Fruit fly (Drosophila melanogaster): ENCODE results near the gene CG32755.
A peak's percentile ranks its signal among the peaks of the same experiment; 100 is the strongest.

DNA sequence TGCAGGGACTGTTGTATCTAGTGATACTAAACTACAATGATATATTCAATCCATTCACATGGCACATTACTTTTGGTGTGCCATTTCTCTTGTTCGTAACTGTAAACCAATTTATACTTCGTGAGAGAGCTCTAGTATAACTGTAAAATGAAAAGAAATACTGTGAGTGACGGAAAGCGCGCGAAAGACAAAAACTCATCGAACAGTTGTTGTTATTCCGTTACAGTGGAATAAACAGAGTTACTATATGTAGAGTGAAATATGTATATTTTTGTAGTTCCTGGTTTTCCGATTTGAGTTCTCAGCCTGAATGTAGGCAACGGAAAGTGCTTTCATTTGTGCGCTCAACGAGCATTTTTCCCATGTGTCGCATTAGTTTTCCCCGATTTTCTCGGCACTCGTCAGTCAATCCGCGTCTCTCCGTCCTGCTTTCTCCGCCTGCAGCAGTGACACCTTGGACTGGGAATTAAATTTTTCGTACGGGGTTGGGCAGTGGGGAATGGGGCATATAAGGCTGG lies 14.2 kb downstream of the CG32755 start:
- TF ChIP-seq CG8478 (optimal IDR thresholded peaks at IDR 0.05) (no peak), CTCF (optimal IDR thresholded peaks at IDR 0.05) (peak; percentile 48 to 58)
